Fruit fly (Drosophila melanogaster) whole organism, prepupa: Measurements from ENCODE around the gene CG42353.

Experiments used
- CG10669 ChIP-seq: fragments of 200-800 bp; sonication (Bioruptor generic); optimal IDR thresholded peaks from 3 replicates; lab custom pipeline; 2018; ENCODE audit warnings: missing biosample characterization, mild to moderate bottlenecking, missing genetic modification characterization, moderate library complexity
- CG11762 ChIP-seq: fragments of 200-800 bp; sonication (Bioruptor generic); optimal IDR thresholded peaks from 3 replicates; lab custom pipeline; 2016; ENCODE audit warnings: missing biosample characterization, missing genetic modification characterization; ENCODE audit not compliant: insufficient read depth
- CG11902 ChIP-seq: fragments of 200-800 bp; sonication (Bioruptor generic); optimal IDR thresholded peaks from 3 replicates; lab custom pipeline; 2016; ENCODE audit warnings: missing biosample characterization, missing genetic modification characterization
- CG15336 ChIP-seq: fragments of 200-800 bp; sonication (Bioruptor generic); IDR thresholded peaks from 2 replicates; pipeline ENCODE4 v1.3.6; 2022; ENCODE audit warnings: missing biosample characterization, missing genetic modification characterization
- CG1621 ChIP-seq: fragments of 200-800 bp; sonication (Bioruptor generic); optimal IDR thresholded peaks from 3 replicates; lab custom pipeline; 2018; ENCODE audit warnings: missing biosample characterization, mild to moderate bottlenecking, missing genetic modification characterization
- CG3032 ChIP-seq: fragments of 200-800 bp; optimal IDR thresholded peaks from 2 replicates; lab custom pipeline; 2019; ENCODE audit warnings: missing biosample characterization, mild to moderate bottlenecking, missing genetic modification characterization, moderate library complexity
- CG31627 ChIP-seq: fragments of 200-800 bp; sonication (Bioruptor generic); optimal IDR thresholded peaks from 3 replicates; lab custom pipeline; 2016; ENCODE audit warnings: missing biosample characterization, missing genetic modification characterization
- CG6163 ChIP-seq: fragments of 200-800 bp; sonication (Bioruptor generic); IDR thresholded peaks from 3 replicates; pipeline ENCODE4 v1.3.6; 2022; ENCODE audit warnings: missing biosample characterization, missing genetic modification characterization
- CG6276 ChIP-seq: fragments of 200-800 bp; sonication (Bioruptor generic); optimal IDR thresholded peaks from 2 replicates; lab custom pipeline; 2017; ENCODE audit warnings: missing biosample characterization, mild to moderate bottlenecking, missing genetic modification characterization
- CG6808 ChIP-seq: fragments of 200-800 bp; sonication (Bioruptor generic); optimal IDR thresholded peaks from 3 replicates; lab custom pipeline; 2017; ENCODE audit warnings: missing biosample characterization, missing genetic modification characterization, mild to moderate bottlenecking, moderate library complexity, missing genetic modification reagents
- CG6854 ChIP-seq: fragments of 200-800 bp; sonication (Bioruptor generic); optimal IDR thresholded peaks from 2 replicates; lab custom pipeline; 2017; ENCODE audit warnings: missing biosample characterization, mild to moderate bottlenecking, missing genetic modification characterization
- CG8632 ChIP-seq: fragments of 200-800 bp; sonication (Bioruptor generic); optimal IDR thresholded peaks from 3 replicates; lab custom pipeline; 2016; ENCODE audit warnings: missing biosample characterization, missing genetic modification characterization
- CG9139 ChIP-seq: fragments of 200-800 bp; sonication (Bioruptor generic); optimal IDR thresholded peaks from 3 replicates; lab custom pipeline; 2017; ENCODE audit warnings: missing biosample characterization, mild to moderate bottlenecking, missing genetic modification characterization
- Eip78C ChIP-seq: fragments of 200-800 bp; sonication (Bioruptor generic); peaks from one replicate; lab custom pipeline; 2016; ENCODE audit warnings: missing biosample characterization, missing genetic modification characterization
- Ets96B ChIP-seq: fragments of 200-800 bp; optimal IDR thresholded peaks from 2 replicates; lab custom pipeline; 2019; ENCODE audit warnings: missing biosample characterization, mild to moderate bottlenecking, missing genetic modification characterization, moderate library complexity
- Hr38 ChIP-seq: sonication (Bioruptor generic); optimal IDR thresholded peaks from 2 replicates; lab custom pipeline; 2016; ENCODE audit warnings: missing biosample characterization, missing genetic modification characterization
- Hr39 ChIP-seq: fragments of 200-800 bp; sonication (Bioruptor generic); optimal IDR thresholded peaks from 2 replicates; lab custom pipeline; 2016; ENCODE audit warnings: missing biosample characterization, missing genetic modification characterization
- Met ChIP-seq: fragments of 200-800 bp; sonication (Bioruptor generic); optimal IDR thresholded peaks from 3 replicates; lab custom pipeline; 2016; ENCODE audit warnings: missing biosample characterization, missing genetic modification characterization
- OdsH ChIP-seq: fragments of 200-800 bp; sonication (Bioruptor generic); optimal IDR thresholded peaks from 3 replicates; lab custom pipeline; 2016; ENCODE audit warnings: missing biosample characterization, missing genetic modification characterization
- Sox102F ChIP-seq: fragments of 200-800 bp; sonication (Bioruptor generic); optimal IDR thresholded peaks from 2 replicates; lab custom pipeline; 2016; ENCODE audit warnings: missing biosample characterization, mild to moderate bottlenecking, missing genetic modification characterization
- acj6 ChIP-seq: fragments of 200-800 bp; sonication (Bioruptor generic); optimal IDR thresholded peaks from 3 replicates; lab custom pipeline; 2016; ENCODE audit warnings: missing biosample characterization, missing genetic modification characterization
- dsx ChIP-seq: fragments of 200-800 bp; optimal IDR thresholded peaks from 3 replicates; lab custom pipeline; 2019; ENCODE audit warnings: missing biosample characterization, mild to moderate bottlenecking, missing genetic modification characterization, moderate library complexity; ENCODE audit not compliant: poor library complexity, severe bottlenecking
- eg ChIP-seq: fragments of 200-800 bp; sonication (Bioruptor generic); IDR thresholded peaks from 3 replicates; pipeline ENCODE4 v1.3.6; 2022; ENCODE audit warnings: missing biosample characterization, missing genetic modification characterization
- esn ChIP-seq: fragments of 200-800 bp; sonication (Bioruptor generic); optimal IDR thresholded peaks from 2 replicates; lab custom pipeline; 2016; ENCODE audit warnings: missing biosample characterization, mild to moderate bottlenecking, missing genetic modification characterization, moderate library complexity
- fkh ChIP-seq: fragments of 200-800 bp; sonication (Bioruptor generic); optimal IDR thresholded peaks from 3 replicates; lab custom pipeline; 2017; ENCODE audit warnings: missing biosample characterization, mild to moderate bottlenecking, missing genetic modification characterization, moderate library complexity
- pdm3 ChIP-seq: fragments of 200-800 bp; sonication (Bioruptor generic); optimal IDR thresholded peaks from 3 replicates; lab custom pipeline; 2016; ENCODE audit warnings: missing biosample characterization, missing genetic modification characterization
- salr ChIP-seq, 2 experiments: fragments of 200-800 bp; sonication (Bioruptor generic); optimal IDR thresholded peaks; 3 replicates each; lab custom pipeline; 2016 to 2018; ENCODE audit warnings: missing biosample characterization in 2 of 2, missing genetic modification characterization in 2 of 2, mild to moderate bottlenecking in 1 of 2
- topi ChIP-seq: fragments of 200-800 bp; sonication (Bioruptor generic); optimal IDR thresholded peaks from 3 replicates; lab custom pipeline; 2016; ENCODE audit warnings: missing biosample characterization, missing genetic modification characterization
- vri ChIP-seq: fragments of 200-800 bp; sonication (Bioruptor generic); optimal IDR thresholded peaks from 3 replicates; lab custom pipeline; 2016; ENCODE audit warnings: missing biosample characterization, mild to moderate bottlenecking, missing genetic modification characterization

The CG42353 gene

dm6 chrX:16073375-16073982, 31.3 kb downstream of the CG42353 start, which contains the start of gene Nipsnap:
TSS of gene Nipsnap (minus strand) at chrX:16073568.
- no peak for TF ChIP-seq CG1621 (tag; lab: Kevin White, UChicago)
- TF ChIP-seq esn (GFP tag; lab: Kevin White, UChicago) = peak; percentile 8
- no peak for TF ChIP-seq CG10669 (GFP tag; lab: Kevin White, UChicago)
- TF ChIP-seq dsx (GFP tag; lab: Kevin White, UChicago) = peak; percentile 94
- no peak for TF ChIP-seq CG3032 (tag; lab: Kevin White, UChicago)
- TF ChIP-seq CG11902 (GFP tag; lab: Kevin White, UChicago) = no peak
- TF ChIP-seq CG9139 (GFP tag; lab: Kevin White, UChicago) = no peak
- no peak for TF ChIP-seq CG6163 (GFP tag; lab: Robert Waterston, UW)
- TF ChIP-seq, all 60 proteins: peak for 2

dm6 chrX:16072658-16073374, 31.9 kb downstream of the CG42353 start:
- TF ChIP-seq fkh (GFP tag; lab: Kevin White, UChicago) = peak; percentile 36
- TF ChIP-seq Eip78C (GFP tag; lab: Kevin White, UChicago) = peak; percentile 62
- TF ChIP-seq CG11762 (GFP tag; lab: Kevin White, UChicago) = no peak
- TF ChIP-seq CG6808 = no peak
- no peak for TF ChIP-seq CG1621 (tag; lab: Kevin White, UChicago)
- peak; percentile 19 for TF ChIP-seq CG6854
- TF ChIP-seq CG3032 (tag; lab: Kevin White, UChicago) = peak; percentile 0

DNA sequence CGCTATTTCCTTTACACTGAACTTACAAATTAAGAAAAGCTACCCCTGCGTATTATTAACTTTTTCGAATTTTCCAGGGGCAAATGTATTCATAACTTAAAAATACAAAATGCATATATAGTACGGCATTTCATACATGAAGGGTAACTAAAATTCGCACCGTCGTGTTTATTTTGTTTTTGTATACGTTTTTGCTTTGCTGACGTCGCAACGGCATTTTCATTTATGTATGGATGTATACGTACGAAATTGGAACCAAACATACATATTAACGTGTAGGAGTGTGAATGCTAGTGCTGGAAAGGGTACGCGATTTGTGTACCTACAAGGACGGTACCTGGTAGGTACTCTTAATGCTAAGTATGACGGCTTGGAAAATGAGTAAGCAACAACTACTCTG, 32.6 kb downstream of the CG42353 start:
- TF ChIP-seq Eip78C (GFP tag; lab: Kevin White, UChicago) (peak; percentile 72), acj6 (peak; percentile 25), CG15336 (GFP tag; lab: Robert Waterston, UW) (0 out of 2 replicates have a peak, but pooled peaks have one; percentile 26), topi (GFP tag; lab: Kevin White, UChicago) (peak; percentile 21), CG6276 (GFP tag; lab: Kevin White, UChicago) (no peak), vri (GFP tag; lab: Kevin White, UChicago) (no peak), esn (GFP tag; lab: Kevin White, UChicago) (peak; percentile 9), pdm3 (peak; percentile 47), CG31627 (GFP tag; lab: Kevin White, UChicago) (peak; percentile 6), OdsH (peak; percentile 32), Ets96B (tag; lab: Kevin White, UChicago) (peak; percentile 3), Hr39 (peak; percentile 18), Met (GFP tag; lab: Kevin White, UChicago) (no peak), eg (GFP tag; lab: Robert Waterston, UW) (no peak), Sox102F (GFP tag; lab: Kevin White, UChicago) (peak; percentile 22)

DNA sequence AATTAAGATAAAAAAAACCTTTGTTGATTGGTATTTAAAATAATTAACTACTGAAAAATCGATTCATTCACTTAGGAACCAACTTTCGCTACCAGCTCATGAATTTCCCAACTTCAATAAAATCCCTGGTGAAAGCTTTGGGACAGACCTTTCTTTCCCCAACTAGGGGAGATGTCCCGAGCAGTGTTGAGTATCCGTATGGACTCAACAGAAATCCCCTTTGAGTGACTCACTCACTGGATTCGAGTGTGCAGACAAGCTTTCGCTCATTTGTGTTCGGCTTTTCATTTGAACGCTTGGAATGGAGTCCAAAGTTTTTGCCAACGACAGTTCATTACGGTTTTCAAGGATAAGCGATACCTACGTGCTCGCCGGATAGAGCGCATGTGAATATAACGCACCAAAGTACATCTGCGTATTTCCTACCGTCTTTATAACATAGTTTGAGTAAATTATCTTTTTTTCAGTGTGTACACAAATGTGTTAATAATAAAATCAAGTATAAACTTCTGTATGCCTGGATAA, 41.3 kb downstream of the CG42353 start, which contains the start of gene dpr18:
dpr18 (plus strand) TSS at position 325 of the 525 bp plus-strand sequence.
- TF ChIP-seq Eip78C (GFP tag; lab: Kevin White, UChicago) (peak; percentile 27), fkh (GFP tag; lab: Kevin White, UChicago) (no peak), eg (GFP tag; lab: Robert Waterston, UW) (no peak), CG8632 (GFP tag; lab: Kevin White, UChicago) (no peak), OdsH (no peak)

DNA sequence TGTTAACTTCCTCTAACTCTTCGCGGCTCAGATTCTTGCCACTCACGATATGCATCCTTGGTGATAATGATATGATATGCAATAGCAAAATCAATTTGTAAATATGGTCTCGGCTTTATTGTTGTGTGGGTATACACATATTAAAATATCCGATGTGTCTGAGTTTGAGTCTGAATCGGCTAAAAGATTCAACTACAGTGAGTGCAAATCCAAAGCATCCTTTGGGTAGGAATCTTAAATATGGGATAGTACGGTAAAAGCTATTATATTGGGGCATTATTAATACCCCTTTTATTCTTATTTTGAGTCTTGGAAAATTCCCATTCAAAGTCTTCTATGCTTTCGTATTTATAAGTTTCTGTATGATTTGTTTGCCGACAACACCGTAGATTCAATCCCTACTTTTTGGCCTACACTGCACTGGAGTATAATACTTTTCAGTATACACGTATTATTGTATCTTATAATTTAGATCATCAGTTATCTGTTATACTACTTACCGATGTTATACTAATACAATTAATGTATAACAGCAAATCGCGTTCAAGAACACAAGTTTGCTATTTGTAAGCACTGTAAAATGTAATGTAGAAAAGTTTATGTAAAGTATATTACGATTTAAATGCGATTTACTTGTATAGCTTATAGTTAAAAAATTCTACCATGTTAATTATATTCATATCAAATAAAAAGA, 41.9 kb downstream of the CG42353 start, which contains the start of gene CG12395:
CG12395 (minus strand) TSS at position 179 of the 694 bp plus-strand sequence.
- TF ChIP-seq Hr38 = no peak
- no peak for TF ChIP-seq CG9139 (GFP tag; lab: Kevin White, UChicago)
- no peak for TF ChIP-seq salr (GFP tag; optimal IDR thresholded peaks at IDR 0.05; lab: Kevin White, UChicago)
- peak; percentile 42 for TF ChIP-seq Eip78C (GFP tag; lab: Kevin White, UChicago)
